Worm (Caenorhabditis elegans): Measurements from ENCODE around the gene sre-35.

ce11 chrII:12485060-12485459 lies 32.4 kb upstream of the sre-35 start, which contains the start of gene F15A4.10:
- TF ChIP-seq unc-55 (GFP tag; optimal IDR thresholded peaks at IDR 0.05) (no peak), syd-9 (tag; optimal IDR thresholded peaks at IDR 0.05) (no peak), elt-2 (tag; optimal IDR thresholded peaks at IDR 0.05) (no peak), pqm-1 (tag; optimal IDR thresholded peaks at IDR 0.05) (no peak), ama-1 (optimal IDR thresholded peaks at IDR 0.05) (no peak), pha-4 (tag; optimal IDR thresholded peaks at IDR 0.05) (no peak), ceh-18 (tag; optimal IDR thresholded peaks at IDR 0.05) (no peak)
